Worm (Caenorhabditis elegans): Measurements from ENCODE around the gene srh-8.

srh-8 gene

DNA sequence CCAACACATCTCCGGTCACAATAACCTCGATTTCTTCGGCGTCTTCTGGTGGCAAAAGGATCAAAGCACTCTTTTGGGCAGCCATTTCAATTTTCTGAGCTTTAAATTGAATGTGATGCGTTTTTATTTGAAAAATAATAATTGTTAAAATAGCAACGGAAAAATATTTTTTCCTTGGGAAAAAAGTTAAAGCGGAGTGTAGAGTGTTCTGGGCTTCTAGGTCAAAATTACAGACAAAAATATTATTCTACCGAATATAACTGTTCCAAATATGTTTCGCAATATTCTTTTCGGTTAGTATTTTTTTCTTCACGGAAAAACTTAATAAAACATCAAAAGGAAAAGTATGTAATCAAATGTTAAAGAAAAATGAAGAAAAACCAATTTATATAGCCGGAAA, 49.7 kb downstream of the srh-8 start, which contains the start of gene djr-1.2:
Gene djr-1.2, minus strand, starts transcription at position 101 of the 400 bp plus-strand sequence.
- TF ChIP-seq ztf-23 (GFP tag; IDR thresholded peaks at IDR 0.05) (no peak), flt-1 (GFP tag; IDR thresholded peaks at IDR 0.05) (no peak), tab-1 (GFP tag; IDR thresholded peaks at IDR 0.05) (no peak), T22C8.4 (GFP tag; IDR thresholded peaks at IDR 0.05) (no peak), med-1 (GFP tag; optimal IDR thresholded peaks at IDR 0.05; ENCODE audit: insufficient read depth) (no peak), klf-2 (GFP tag; conservative IDR thresholded peaks at IDR 0.05) (no peak), cog-1 (tag; optimal IDR thresholded peaks at IDR 0.05) (no peak), ref-1 (GFP tag; conservative IDR thresholded peaks at IDR 0.05) (no peak), ztf-29 (GFP tag; IDR thresholded peaks at IDR 0.05) (no peak)

ce11 chrV:4056203-4056602, 50.9 kb downstream of the srh-8 start:
- no peak for TF ChIP-seq klf-2 (GFP tag; conservative IDR thresholded peaks at IDR 0.05)
- no peak for TF ChIP-seq T22C8.4 (GFP tag; IDR thresholded peaks at IDR 0.05)
- no peak for TF ChIP-seq ref-1 (GFP tag; conservative IDR thresholded peaks at IDR 0.05)
- no peak for TF ChIP-seq flt-1 (GFP tag; IDR thresholded peaks at IDR 0.05)
- TF ChIP-seq med-1 (GFP tag; optimal IDR thresholded peaks at IDR 0.05; ENCODE audit: insufficient read depth) = no peak
- TF ChIP-seq ztf-29 (GFP tag; IDR thresholded peaks at IDR 0.05) = no peak
- TF ChIP-seq cog-1 (tag; optimal IDR thresholded peaks at IDR 0.05) = no peak
